Worm (Caenorhabditis elegans) whole organism, L1 larva: ENCODE results near the gene htas-1.

Experiments
- C04F5.9 ChIP-seq: sonication (generic microtip); optimal IDR thresholded peaks from 2 replicates; lab custom pipeline; 2016; ENCODE audit warnings: missing genetic modification characterization, missing compliant biosample characterization
- C34B4.2 ChIP-seq: sonication (generic microtip); optimal IDR thresholded peaks from 2 replicates; lab custom pipeline; 2017; ENCODE audit warnings: mild to moderate bottlenecking, missing genetic modification characterization, missing compliant biosample characterization
- Y116A8C.19 ChIP-seq: sonication (generic microtip); optimal IDR thresholded peaks from 2 replicates; lab custom pipeline; 2016; ENCODE audit warnings: missing compliant biosample characterization, missing genetic modification characterization, borderline replicate concordance
- aha-1 ChIP-seq: fragments of 150-350 bp; optimal IDR thresholded peaks from 2 replicates; lab custom pipeline; 2014; ENCODE audit warnings: missing biosample characterization, missing genetic modification characterization
- ceh-63 ChIP-seq: fragments of 200-800 bp; sonication (Bioruptor generic); optimal IDR thresholded peaks from 2 replicates; lab custom pipeline; 2018; ENCODE audit warnings: mild to moderate bottlenecking, missing genetic modification characterization, missing compliant biosample characterization
- ceh-8 ChIP-seq: fragments of 200-800 bp; sonication (Bioruptor generic); optimal IDR thresholded peaks from 2 replicates; lab custom pipeline; 2018; ENCODE audit warnings: mild to moderate bottlenecking, missing genetic modification characterization, moderate library complexity, missing compliant biosample characterization
- ceh-82 ChIP-seq, 3 experiments: fragments of 150-350 bp in 1 of 3; sonication (generic microtip) in 2 of 3; optimal IDR thresholded peaks; 2 replicates each; lab custom pipeline; 2014 to 2017; ENCODE audit warnings: missing biosample characterization in 3 of 3, missing genetic modification characterization in 3 of 3
- ceh-88 ChIP-seq: fragments of 200-800 bp; sonication (Bioruptor generic); IDR thresholded peaks from 2 replicates; pipeline ENCODE4 v1.3.6; 2022; ENCODE audit warnings: missing genetic modification characterization, missing compliant biosample characterization
- ces-1 ChIP-seq: fragments of 150-350 bp; optimal IDR thresholded peaks from 2 replicates; lab custom pipeline; 2014; ENCODE audit warnings: missing biosample characterization, missing genetic modification reagents, missing genetic modification characterization
- dpl-1 ChIP-seq, 3 experiments: fragments of 150-350 bp in 2 of 3; sonication (generic microtip) in 1 of 3; optimal IDR thresholded peaks; 2 replicates each; lab custom pipeline; 2014 to 2017; ENCODE audit warnings: missing biosample characterization in 3 of 3, missing genetic modification characterization in 3 of 3, missing genetic modification reagents in 3 of 3
- efl-3 ChIP-seq: fragments of 200-800 bp; sonication (Bioruptor generic); optimal IDR thresholded peaks from 2 replicates; lab custom pipeline; 2018; ENCODE audit warnings: mild to moderate bottlenecking, missing genetic modification characterization, missing compliant biosample characterization
- egl-13 ChIP-seq: sonication (generic microtip); optimal IDR thresholded peaks from 2 replicates; lab custom pipeline; 2016; ENCODE audit warnings: missing genotype, missing genetic modification reagents, missing genetic modification characterization, missing compliant biosample characterization
- egl-27 ChIP-seq, 2 experiments: fragments of 150-350 bp in 1 of 2; sonication (generic microtip); optimal IDR thresholded peaks; 3 replicates each; lab custom pipeline; 2017 to 2018; ENCODE audit warnings: missing biosample characterization in 2 of 2, missing genetic modification characterization in 2 of 2, missing genetic modification reagents in 2 of 2
- elt-2 ChIP-seq: sonication (generic microtip); optimal IDR thresholded peaks from 2 replicates; lab custom pipeline; 2016; ENCODE audit warnings: missing genetic modification characterization, mild to moderate bottlenecking, inconsistent platforms, missing compliant biosample characterization, missing genetic modification reagents
- elt-3 ChIP-seq, 6 experiments: fragments of 150-350 bp in 1 of 6; sonication (generic microtip); optimal IDR thresholded peaks; 2 replicates each; lab custom pipeline; 2017 to 2018; ENCODE audit warnings: missing biosample characterization in 6 of 6, missing genetic modification characterization in 6 of 6, inconsistent platforms in 1 of 6
- ets-5 ChIP-seq: fragments of 200-800 bp; sonication (Bioruptor generic); IDR thresholded peaks from 2 replicates; pipeline ENCODE4 v1.3.6; 2022; ENCODE audit warnings: missing genetic modification characterization, missing compliant biosample characterization
- fkh-10 ChIP-seq: sonication (generic microtip); optimal IDR thresholded peaks from 2 replicates; lab custom pipeline; 2017; ENCODE audit warnings: missing biosample characterization, missing genetic modification reagents, missing genetic modification characterization
- fkh-4 ChIP-seq: sonication (generic microtip); optimal IDR thresholded peaks from 2 replicates; lab custom pipeline; 2016; ENCODE audit warnings: missing compliant biosample characterization, missing genetic modification characterization, borderline replicate concordance
- fos-1 ChIP-seq: fragments of 150-350 bp; optimal IDR thresholded peaks from 2 replicates; lab custom pipeline; 2014; ENCODE audit warnings: missing biosample characterization, missing genetic modification characterization
- grh-1 ChIP-seq: fragments of 200-800 bp; sonication (Bioruptor generic); IDR thresholded peaks from 2 replicates; pipeline ENCODE4 v1.3.6; 2022; ENCODE audit warnings: missing genetic modification reagents, missing genetic modification characterization, missing compliant biosample characterization
- hlh-17 ChIP-seq: fragments of 200-800 bp; sonication (Bioruptor generic); optimal IDR thresholded peaks from 2 replicates; lab custom pipeline; 2018; ENCODE audit warnings: missing genetic modification characterization, mild to moderate bottlenecking, missing compliant biosample characterization, moderate library complexity, borderline replicate concordance
- hpl-2 ChIP-seq: fragments of 150-350 bp; optimal IDR thresholded peaks from 2 replicates; lab custom pipeline; 2014; ENCODE audit warnings: missing biosample characterization, missing genetic modification reagents, missing genetic modification characterization
- irx-1 ChIP-seq: sonication (generic microtip); optimal IDR thresholded peaks from 2 replicates; lab custom pipeline; 2016; ENCODE audit warnings: missing genetic modification characterization, missing compliant biosample characterization
- isw-1 ChIP-seq: fragments of 200-800 bp; sonication (Bioruptor generic); IDR thresholded peaks from 2 replicates; pipeline ENCODE4 v1.3.6; 2022; ENCODE audit warnings: missing genetic modification characterization, missing compliant biosample characterization
- lin-15B ChIP-seq: fragments of 150-350 bp; sonication (generic microtip); optimal IDR thresholded peaks from 3 replicates; lab custom pipeline; 2014; ENCODE audit warnings: missing biosample characterization, missing genetic modification characterization
- lin-35 ChIP-seq, 2 experiments: fragments of 150-350 bp; optimal IDR thresholded peaks; 2 replicates each; lab custom pipeline; 2014; ENCODE audit warnings: missing biosample characterization in 2 of 2, missing genetic modification characterization in 2 of 2, missing genetic modification reagents in 2 of 2
- lir-3 ChIP-seq: sonication (generic microtip); optimal IDR thresholded peaks from 2 replicates; lab custom pipeline; 2016; ENCODE audit warnings: mild to moderate bottlenecking, missing genetic modification characterization, moderate library complexity, missing compliant biosample characterization; ENCODE audit not compliant: poor library complexity
- mab-9 ChIP-seq: fragments of 200-800 bp; sonication (Bioruptor generic); IDR thresholded peaks from 2 replicates; pipeline ENCODE4 v1.3.6; 2022; ENCODE audit warnings: missing genetic modification reagents, missing genetic modification characterization, missing compliant biosample characterization
- mdl-1 ChIP-seq, 2 experiments: fragments of 150-350 bp; optimal IDR thresholded peaks; 2 replicates each; lab custom pipeline; 2014 to 2017; ENCODE audit warnings: missing biosample characterization in 2 of 2, missing genetic modification characterization in 2 of 2, inconsistent platforms in 1 of 2
- mef-2 ChIP-seq: fragments of 150-350 bp; optimal IDR thresholded peaks from 2 replicates; lab custom pipeline; 2014; ENCODE audit warnings: missing biosample characterization, missing genetic modification characterization
- mep-1 ChIP-seq: fragments of 150-350 bp; optimal IDR thresholded peaks from 2 replicates; lab custom pipeline; 2014; ENCODE audit warnings: missing biosample characterization, missing genetic modification characterization
- nhr-11 ChIP-seq: fragments of 150-350 bp; optimal IDR thresholded peaks from 2 replicates; lab custom pipeline; 2014; ENCODE audit warnings: missing biosample characterization, missing genetic modification characterization
- nhr-12 ChIP-seq: sonication (generic microtip); optimal IDR thresholded peaks from 2 replicates; lab custom pipeline; 2017; ENCODE audit warnings: missing biosample characterization, missing genetic modification characterization
- nhr-19 ChIP-seq: fragments of 200-800 bp; sonication (Bioruptor generic); conservative IDR thresholded peaks from 2 replicates; pipeline ENCODE4 v1.3.6; 2022; ENCODE audit warnings: missing genetic modification characterization, missing compliant biosample characterization
- nhr-237 ChIP-seq: fragments of 150-350 bp; optimal IDR thresholded peaks from 2 replicates; lab custom pipeline; 2014; ENCODE audit warnings: missing biosample characterization, missing genetic modification characterization
- nhr-71 ChIP-seq: sonication (generic microtip); optimal IDR thresholded peaks from 2 replicates; lab custom pipeline; 2016; ENCODE audit warnings: mild to moderate bottlenecking, missing genetic modification characterization, moderate library complexity, missing compliant biosample characterization
- nhr-76 ChIP-seq: sonication (generic microtip); optimal IDR thresholded peaks from 2 replicates; lab custom pipeline; 2017; ENCODE audit warnings: missing biosample characterization, missing genetic modification characterization
- nhr-77 ChIP-seq: fragments of 150-350 bp; optimal IDR thresholded peaks from 2 replicates; lab custom pipeline; 2014; ENCODE audit warnings: missing biosample characterization, missing genetic modification characterization
- nhr-84 ChIP-seq: sonication (generic microtip); optimal IDR thresholded peaks from 2 replicates; lab custom pipeline; 2017; ENCODE audit warnings: missing biosample characterization, missing genetic modification characterization
- nhr-90 ChIP-seq: sonication (generic microtip); optimal IDR thresholded peaks from 2 replicates; lab custom pipeline; 2016; ENCODE audit warnings: mild to moderate bottlenecking, missing genetic modification characterization, missing compliant biosample characterization; ENCODE audit not compliant: poor library complexity
- pqm-1 ChIP-seq: sonication (generic microtip); optimal IDR thresholded peaks from 3 replicates; lab custom pipeline; 2017; ENCODE audit warnings: missing biosample characterization, missing genetic modification characterization
- snpc-4 ChIP-seq: fragments of 150-350 bp; optimal IDR thresholded peaks from 2 replicates; lab custom pipeline; 2014; ENCODE audit warnings: missing biosample characterization, missing genetic modification characterization
- sptf-1 ChIP-seq: fragments of 150-350 bp; optimal IDR thresholded peaks from 2 replicates; lab custom pipeline; 2014; ENCODE audit warnings: missing biosample characterization, missing genetic modification characterization
- sup-37 ChIP-seq: fragments of 200-800 bp; sonication (Bioruptor generic); optimal IDR thresholded peaks from 2 replicates; lab custom pipeline; 2018; ENCODE audit warnings: mild to moderate bottlenecking, missing genetic modification characterization, missing compliant biosample characterization
- swsn-7 ChIP-seq: sonication (generic microtip); optimal IDR thresholded peaks from 2 replicates; lab custom pipeline; 2016; ENCODE audit warnings: missing genetic modification characterization, missing compliant biosample characterization
- tbx-2 ChIP-seq: sonication (generic microtip); optimal IDR thresholded peaks from 2 replicates; lab custom pipeline; 2016; ENCODE audit warnings: missing genetic modification characterization, missing compliant biosample characterization
- tlp-1 ChIP-seq: fragments of 150-350 bp; optimal IDR thresholded peaks from 2 replicates; lab custom pipeline; 2014; ENCODE audit warnings: missing biosample characterization, missing genetic modification characterization
- unc-130 ChIP-seq: fragments of 150-350 bp; optimal IDR thresholded peaks from 2 replicates; lab custom pipeline; 2017; ENCODE audit warnings: missing biosample characterization, missing genetic modification characterization, inconsistent platforms
- unc-30 ChIP-seq: sonication (generic microtip); optimal IDR thresholded peaks from 2 replicates; lab custom pipeline; 2017; ENCODE audit warnings: missing biosample characterization, missing genetic modification characterization
- unc-62 ChIP-seq: fragments of 150-350 bp; optimal IDR thresholded peaks from 2 replicates; lab custom pipeline; 2014; ENCODE audit warnings: missing biosample characterization, missing genetic modification reagents, missing genetic modification characterization
- xbp-1 ChIP-seq: sonication (generic microtip); optimal IDR thresholded peaks from 2 replicates; lab custom pipeline; 2016; ENCODE audit warnings: missing genetic modification characterization, missing compliant biosample characterization
- zag-1 ChIP-seq: fragments of 150-350 bp; optimal IDR thresholded peaks from 2 replicates; lab custom pipeline; 2014; ENCODE audit warnings: missing biosample characterization, missing genetic modification characterization
- ztf-11 ChIP-seq, 2 experiments: sonication (generic microtip); optimal IDR thresholded peaks; 2 replicates each; lab custom pipeline; 2016 to 2017; ENCODE audit warnings: missing genetic modification characterization in 2 of 2, missing biosample characterization in 1 of 2, missing compliant biosample characterization in 1 of 2

Gene htas-1

ce11 chrIV:9706704-9707197, 23.4 kb upstream of the htas-1 start, which contains the start of the genes dcaf-1 and dph-3:
Gene dcaf-1 (minus strand): TSS chrIV:9706723.
Gene dph-3 (plus strand): TSS chrIV:9707147.
- peak; percentile 34 to 68 (median 51) for TF ChIP-seq dpl-1 (GFP tag; optimal IDR thresholded peaks at IDR 0.05; lab: Kevin White, UChicago)
- no peak for TF ChIP-seq lir-3 (tag; lab: Kevin White, UChicago)
- peak in 1 of 6 experiments; percentile 9 for TF ChIP-seq elt-3 (tag; optimal IDR thresholded peaks at IDR 0.05; lab: Kevin White, UChicago)
- TF ChIP-seq fkh-10 = no peak
- TF ChIP-seq unc-130 = no peak
- TF ChIP-seq C34B4.2 = no peak
- no peak for TF ChIP-seq tlp-1
- TF ChIP-seq pqm-1 (tag; lab: Kevin White, UChicago) = no peak
- TF ChIP-seq ztf-11 (tag; optimal IDR thresholded peaks at IDR 0.05; lab: Kevin White, UChicago) = no peak
- TF ChIP-seq nhr-90 (tag; lab: Kevin White, UChicago) = peak; percentile 4
- no peak for TF ChIP-seq unc-62
- peak; percentile 17; the same call in 1 of the 2 replicates for TF ChIP-seq isw-1
- TF ChIP-seq ceh-88 (GFP tag; lab: Robert Waterston, UW) = no peak
- no peak for TF ChIP-seq ceh-8 (GFP tag; lab: Kevin White, UChicago)
- TF ChIP-seq aha-1 (tag; lab: Kevin White, UChicago) = no peak
- TF ChIP-seq grh-1 (GFP tag; lab: Robert Waterston, UW) = no peak
- TF ChIP-seq lin-15B (tag; lab: Kevin White, UChicago) = peak; percentile 3
- TF ChIP-seq ceh-82 (tag; optimal IDR thresholded peaks at IDR 0.05; lab: Kevin White, UChicago) = peak in 2 of 3 experiments; percentile 23 to 35
- no peak for TF ChIP-seq efl-3 (GFP tag; lab: Kevin White, UChicago)
- no peak for TF ChIP-seq egl-27 (tag; optimal IDR thresholded peaks at IDR 0.05; lab: Kevin White, UChicago)
- peak; percentile 50 to 65 for TF ChIP-seq lin-35 (GFP tag; optimal IDR thresholded peaks at IDR 0.05; lab: Kevin White, UChicago)
- TF ChIP-seq nhr-71 (tag; lab: Kevin White, UChicago) = peak; percentile 59
- TF ChIP-seq unc-30 (tag; lab: Kevin White, UChicago) = no peak
- TF ChIP-seq nhr-237 (tag; lab: Kevin White, UChicago) = no peak
- TF ChIP-seq egl-13 (tag; lab: Kevin White, UChicago) = no peak
- TF ChIP-seq ceh-63 (GFP tag; lab: Kevin White, UChicago) = no peak
- no peak for TF ChIP-seq nhr-19
- TF ChIP-seq nhr-12 (tag; lab: Kevin White, UChicago) = no peak
- no peak for TF ChIP-seq mef-2 (tag; lab: Kevin White, UChicago)
- no peak for TF ChIP-seq fkh-4
- no peak for TF ChIP-seq Y116A8C.19 (tag; lab: Kevin White, UChicago)
- no peak for TF ChIP-seq hlh-17
- TF ChIP-seq C04F5.9 (tag; lab: Kevin White, UChicago) = no peak
- TF ChIP-seq zag-1 (tag; lab: Kevin White, UChicago) = no peak
- no peak for TF ChIP-seq fos-1 (tag; lab: Kevin White, UChicago)
- TF ChIP-seq ets-5 = no peak
- TF ChIP-seq nhr-84 (tag; lab: Kevin White, UChicago) = no peak
- TF ChIP-seq tbx-2 (tag; lab: Kevin White, UChicago) = no peak
- peak; percentile 35 for TF ChIP-seq swsn-7 (tag; lab: Kevin White, UChicago)
- no peak for TF ChIP-seq sup-37 (GFP tag; lab: Kevin White, UChicago)
- TF ChIP-seq nhr-76 = no peak
- TF ChIP-seq xbp-1 (tag; lab: Kevin White, UChicago) = peak; percentile 16
- no peak for TF ChIP-seq snpc-4
- TF ChIP-seq mab-9 (GFP tag; lab: Robert Waterston, UW) = no peak
- TF ChIP-seq mdl-1 (tag; optimal IDR thresholded peaks at IDR 0.05; lab: Kevin White, UChicago) = no peak
- TF ChIP-seq irx-1 (tag; lab: Kevin White, UChicago) = no peak
- no peak for TF ChIP-seq nhr-11
- no peak for TF ChIP-seq ces-1 (GFP tag; lab: Kevin White, UChicago)
- TF ChIP-seq elt-2 (tag; lab: Kevin White, UChicago) = no peak
- TF ChIP-seq nhr-77 (tag; lab: Kevin White, UChicago) = no peak
- TF ChIP-seq hpl-2 (GFP tag; lab: Kevin White, UChicago) = no peak
- TF ChIP-seq sptf-1 (tag; lab: Kevin White, UChicago) = no peak
- peak; percentile 73 for TF ChIP-seq mep-1 (tag; lab: Kevin White, UChicago)
